Fruit fly (Drosophila melanogaster) whole organism, wandering third instar larva: ENCODE measurements around the gene CG13949.

Experiments used
- Myc ChIP-seq: fragments of >200 bp; optimal IDR thresholded peaks from 2 replicates; lab custom pipeline; 2017
- OdsH ChIP-seq: fragments of 200-800 bp; sonication (Bioruptor generic); optimal IDR thresholded peaks from 2 replicates; lab custom pipeline; 2016; ENCODE audit warnings: missing biosample characterization, mild to moderate bottlenecking, missing genetic modification characterization
- br ChIP-seq: fragments of 200-800 bp; sonication (Bioruptor generic); optimal IDR thresholded peaks from 2 replicates; lab custom pipeline; 2016; ENCODE audit warnings: missing biosample characterization, missing genetic modification characterization
- lola ChIP-seq: fragments of >200 bp; optimal IDR thresholded peaks from 2 replicates; lab custom pipeline; 2017; ENCODE audit warnings: missing biosample characterization, missing genetic modification characterization
- psq ChIP-seq: fragments of 200-800 bp; sonication (Bioruptor generic); optimal IDR thresholded peaks from 3 replicates; lab custom pipeline; 2017; ENCODE audit warnings: missing biosample characterization, mild to moderate bottlenecking, missing genetic modification characterization, moderate library complexity

- TF ChIP-seq OdsH (GFP tag; lab: Kevin White, UChicago) = no peak
- TF ChIP-seq lola (GFP tag; lab: Kevin White, UChicago) = no peak
- TF ChIP-seq Myc (lab: Kevin White, UChicago) = no peak
- TF ChIP-seq psq (GFP tag; lab: Kevin White, UChicago) = no peak
- no peak for TF ChIP-seq br
These were observed 37.3 kb upstream of the CG13949 start, which contains the start of gene CG15880 for dm6 chr2L:817850-818249.
